ENCODE assay signal across 5 fruit fly cellular contexts in genomic region chr3L:16981114-16981648, dm6.
A peak's percentile ranks its signal among the peaks of the same experiment; 100 is the strongest.
TF ChIP-seq lines count a peak whose summit lies in the region.

No protein-coding gene starts in this region.

- TF ChIP-seq CTCF in whole organism, embryonic (GFP tag; optimal IDR thresholded peaks at IDR 0.05; lab: Kevin White, UChicago) = no peak

TF ChIP-seq in whole organism, adult, 20 proteins besides CTCF, POLR2A, EP300 and RAD21:
- TF ChIP-seq CG12768 (GFP tag; optimal IDR thresholded peaks at IDR 0.05; lab: Kevin White, UChicago) (peak; percentile 76), CG7101 (tag; optimal IDR thresholded peaks at IDR 0.05; lab: Kevin White, UChicago) (peak; percentile 27), Mnt (GFP tag; optimal IDR thresholded peaks at IDR 0.05; lab: Kevin White, UChicago) (peak; percentile 57), pad (GFP tag; optimal IDR thresholded peaks at IDR 0.05; lab: Kevin White, UChicago) (peak; percentile 22), CG5204 (GFP tag; optimal IDR thresholded peaks at IDR 0.05; lab: Kevin White, UChicago) (no peak), Clk (GFP tag; optimal IDR thresholded peaks at IDR 0.05; lab: Kevin White, UChicago) (peak; percentile 16), CG33017 (tag; optimal IDR thresholded peaks at IDR 0.05; lab: Kevin White, UChicago) (peak; percentile 51), tj (GFP tag; optimal IDR thresholded peaks at IDR 0.05; lab: Kevin White, UChicago) (peak; percentile 31), CG11617 (GFP tag; optimal IDR thresholded peaks at IDR 0.05; lab: Kevin White, UChicago) (peak; percentile 24), kay (GFP tag; lab: Kevin White, UChicago; ENCODE audit: borderline replicate concordance) (no peak), CG14711 (tag; optimal IDR thresholded peaks at IDR 0.05; lab: Kevin White, UChicago) (no peak), bab1 (GFP tag; optimal IDR thresholded peaks at IDR 0.05; lab: Kevin White, UChicago) (no peak), CG7045 (GFP tag; optimal IDR thresholded peaks at IDR 0.05; lab: Kevin White, UChicago) (peak; percentile 46), toe (GFP tag; optimal IDR thresholded peaks at IDR 0.05; lab: Kevin White, UChicago) (no peak), Hr96 (GFP tag; optimal IDR thresholded peaks at IDR 0.05; lab: Kevin White, UChicago) (no peak), cic (GFP tag; optimal IDR thresholded peaks at IDR 0.05; lab: Kevin White, UChicago) (peak; percentile 91)

TF ChIP-seq in whole organism, embryonic, 481 proteins besides CTCF, POLR2A, EP300 and RAD21 (continues in another document):
- TF ChIP-seq pzg (GFP tag; optimal IDR thresholded peaks at IDR 0.05; lab: Kevin White, UChicago) (no peak), CG12071 (GFP tag; optimal IDR thresholded peaks at IDR 0.05; lab: Kevin White, UChicago) (peak; percentile 12), CG18764 (GFP tag; optimal IDR thresholded peaks at IDR 0.05; lab: Kevin White, UChicago) (no peak), danr (GFP tag; IDR thresholded peaks at IDR 0.05; lab: Robert Waterston, UW) (no peak), CG10267 (tag; optimal IDR thresholded peaks at IDR 0.05; lab: Kevin White, UChicago) (no peak), fu2 (GFP tag; optimal IDR thresholded peaks at IDR 0.05; lab: Kevin White, UChicago) (no peak), Fer1 (GFP tag; optimal IDR thresholded peaks at IDR 0.05; lab: Kevin White, UChicago) (peak; percentile 29), nau (GFP tag; optimal IDR thresholded peaks at IDR 0.05; lab: Kevin White, UChicago) (no peak), Sry-δ (GFP tag; optimal IDR thresholded peaks at IDR 0.05; lab: Kevin White, UChicago) (no peak), CG8944 (GFP tag; optimal IDR thresholded peaks at IDR 0.05; lab: Kevin White, UChicago) (no peak), Six4 (GFP tag; optimal IDR thresholded peaks at IDR 0.05; lab: Kevin White, UChicago) (no peak), Poxn (GFP tag; IDR thresholded peaks at IDR 0.05; lab: Robert Waterston, UW) (no peak), run (tag; optimal IDR thresholded peaks at IDR 0.05; lab: Kevin White, UChicago) (no peak), ase (GFP tag; IDR thresholded peaks at IDR 0.05; lab: Robert Waterston, UW) (no peak), unc-4 (GFP tag; IDR thresholded peaks at IDR 0.05; lab: Robert Waterston, UW; ENCODE audit: partially characterized antibody) (no peak), z (GFP tag; IDR thresholded peaks at IDR 0.05; lab: Robert Waterston, UW) (no peak), CG3407 (GFP tag; optimal IDR thresholded peaks at IDR 0.05; lab: Kevin White, UChicago) (no peak), nom (GFP tag; optimal IDR thresholded peaks at IDR 0.05; lab: Kevin White, UChicago) (no peak), amos (GFP tag; IDR thresholded peaks at IDR 0.05; lab: Robert Waterston, UW; ENCODE audit: partially characterized antibody) (no peak; the same call in 1 of the 2 replicates), NC2β (GFP tag; optimal IDR thresholded peaks at IDR 0.05; lab: Kevin White, UChicago) (no peak)

TF ChIP-seq in whole organism, prepupa, 60 proteins besides CTCF, POLR2A, EP300 and RAD21 (continues in another document):
- TF ChIP-seq CG11902 (GFP tag; optimal IDR thresholded peaks at IDR 0.05; lab: Kevin White, UChicago) (no peak), Hr39 (GFP tag; optimal IDR thresholded peaks at IDR 0.05; lab: Kevin White, UChicago) (no peak), Eip78C (GFP tag; lab: Kevin White, UChicago) (peak; percentile 43), CG6163 (GFP tag; IDR thresholded peaks at IDR 0.05; lab: Robert Waterston, UW) (0 out of 3 replicates have a peak, but pooled peaks have one; percentile 14), fkh (GFP tag; optimal IDR thresholded peaks at IDR 0.05; lab: Kevin White, UChicago) (peak; percentile 85), vri (GFP tag; optimal IDR thresholded peaks at IDR 0.05; lab: Kevin White, UChicago) (peak; percentile 90), dac (GFP tag; optimal IDR thresholded peaks at IDR 0.05; lab: Kevin White, UChicago) (no peak), CG6792 (GFP tag; optimal IDR thresholded peaks at IDR 0.05; lab: Kevin White, UChicago) (no peak), Sox14 (GFP tag; optimal IDR thresholded peaks at IDR 0.05; lab: Kevin White, UChicago) (peak; percentile 37), CG6854 (GFP tag; optimal IDR thresholded peaks at IDR 0.05; lab: Kevin White, UChicago) (no peak), Eip93F (GFP tag; optimal IDR thresholded peaks at IDR 0.05; lab: Kevin White, UChicago) (peak; percentile 70), svp (GFP tag; lab: Kevin White, UChicago) (peak; percentile 74), eg (GFP tag; IDR thresholded peaks at IDR 0.05; lab: Robert Waterston, UW) (no peak), CG1621 (tag; optimal IDR thresholded peaks at IDR 0.05; lab: Kevin White, UChicago) (no peak), CG34406 (GFP tag; optimal IDR thresholded peaks at IDR 0.05; lab: Kevin White, UChicago) (no peak), CG10669 (GFP tag; optimal IDR thresholded peaks at IDR 0.05; lab: Kevin White, UChicago) (no peak), CG8319 (GFP tag; optimal IDR thresholded peaks at IDR 0.05; lab: Kevin White, UChicago) (no peak), pdm3 (GFP tag; optimal IDR thresholded peaks at IDR 0.05; lab: Kevin White, UChicago) (no peak), CG15336 (GFP tag; IDR thresholded peaks at IDR 0.05; lab: Robert Waterston, UW) (no peak), fd59A (GFP tag; optimal IDR thresholded peaks at IDR 0.05; lab: Kevin White, UChicago) (no peak), CG10631 (GFP tag; optimal IDR thresholded peaks at IDR 0.05; lab: Kevin White, UChicago) (no peak)

TF ChIP-seq in whole organism, pupa, 21 proteins besides CTCF, POLR2A, EP300 and RAD21:
- peak; percentile 27 for TF ChIP-seq EcR (GFP tag; optimal IDR thresholded peaks at IDR 0.05; lab: Kevin White, UChicago)
- no peak for TF ChIP-seq CG14655 (GFP tag; optimal IDR thresholded peaks at IDR 0.05; lab: Kevin White, UChicago)
- TF ChIP-seq CG4496 (GFP tag; IDR thresholded peaks at IDR 0.05; lab: Robert Waterston, UW) = 0 out of 3 replicates have a peak, but pooled peaks have one; percentile 9

TF ChIP-seq in whole organism, wandering third instar larva, 38 proteins besides CTCF, POLR2A, EP300 and RAD21:
- TF ChIP-seq Hr83 (GFP tag; optimal IDR thresholded peaks at IDR 0.05; lab: Kevin White, UChicago; ENCODE audit: poor library complexity, severe bottlenecking) (no peak), OdsH (GFP tag; optimal IDR thresholded peaks at IDR 0.05; lab: Kevin White, UChicago) (peak; percentile 3), Rel (GFP tag; optimal IDR thresholded peaks at IDR 0.05; lab: Kevin White, UChicago) (no peak), Rel (tag; optimal IDR thresholded peaks at IDR 0.05; lab: Kevin White, UChicago) (peak; percentile 35), br (GFP tag; optimal IDR thresholded peaks at IDR 0.05; lab: Kevin White, UChicago) (peak; percentile 51), Sp1 (GFP tag; optimal IDR thresholded peaks at IDR 0.05; lab: Kevin White, UChicago) (peak; percentile 20), foxo (GFP tag; optimal IDR thresholded peaks at IDR 0.05; lab: Kevin White, UChicago) (peak in 1 of 2 experiments; percentile 35), h (GFP tag; optimal IDR thresholded peaks at IDR 0.05; lab: Kevin White, UChicago) (peak; percentile 73), Myc (optimal IDR thresholded peaks at IDR 0.05; lab: Kevin White, UChicago) (peak; percentile 81), rgr (GFP tag; optimal IDR thresholded peaks at IDR 0.05; lab: Kevin White, UChicago) (peak; percentile 12), sage (GFP tag; optimal IDR thresholded peaks at IDR 0.05; lab: Kevin White, UChicago) (no peak)
TF ChIP-seq in whole organism, wandering third instar larva: peak in this region for 8.
